Worm (Caenorhabditis elegans): ENCODE measurements around the gene drd-5.

DNA sequence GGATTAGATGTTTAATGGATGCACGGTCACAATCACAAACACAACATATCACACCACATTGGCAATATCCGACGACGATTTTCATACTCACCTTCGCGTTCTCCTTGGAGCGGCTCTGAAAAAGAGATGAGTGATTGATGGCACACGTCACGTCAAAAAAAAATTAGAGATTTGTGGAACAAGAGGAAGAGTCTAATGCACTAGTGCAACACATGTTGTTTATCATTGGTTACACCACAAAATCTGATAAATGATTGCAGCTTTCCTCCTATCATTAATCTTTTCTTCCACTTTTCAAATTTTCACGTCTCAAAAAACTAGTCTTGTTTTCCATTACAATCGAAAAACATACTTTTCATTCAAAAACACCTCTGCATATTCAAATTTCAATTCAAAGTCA lies 44.4 kb upstream of the drd-5 start:
- no peak for TF ChIP-seq tbx-2 (tag; optimal IDR thresholded peaks at IDR 0.05)
- no peak for TF ChIP-seq unc-39 (tag; optimal IDR thresholded peaks at IDR 0.05)
- peak; percentile 81 for TF ChIP-seq lin-39 (tag; optimal IDR thresholded peaks at IDR 0.05)
- no peak for TF ChIP-seq lin-15B (tag; optimal IDR thresholded peaks at IDR 0.05)
- no peak for TF ChIP-seq ztf-11 (tag; optimal IDR thresholded peaks at IDR 0.05)
- TF ChIP-seq R02D3.7 (tag; optimal IDR thresholded peaks at IDR 0.05) = no peak
- TF ChIP-seq nhr-28 (tag; optimal IDR thresholded peaks at IDR 0.05) = no peak
- no peak for TF ChIP-seq elt-3 (tag; optimal IDR thresholded peaks at IDR 0.05)
- TF ChIP-seq fkh-10 (GFP tag; optimal IDR thresholded peaks at IDR 0.05) = no peak
- no peak for TF ChIP-seq elt-1 (tag; optimal IDR thresholded peaks at IDR 0.05)
- TF ChIP-seq sea-2 (GFP tag; optimal IDR thresholded peaks at IDR 0.05) = no peak
